Worm (Caenorhabditis elegans) whole organism, L3 larva: Measurements from ENCODE around the gene C35D10.5.

Experiments used
- ama-1 ChIP-seq: fragments of 150-350 bp; optimal IDR thresholded peaks from 2 replicates; lab custom pipeline; 2018
- egl-5 ChIP-seq: fragments of 150-350 bp; optimal IDR thresholded peaks from 2 replicates; lab custom pipeline; 2017; ENCODE audit warnings: missing biosample characterization, missing genetic modification reagents, missing genetic modification characterization, inconsistent platforms
- fkh-10 ChIP-seq: sonication (generic microtip); optimal IDR thresholded peaks from 2 replicates; lab custom pipeline; 2017; ENCODE audit warnings: missing biosample characterization, missing genetic modification reagents, missing genetic modification characterization
- jun-1 ChIP-seq: fragments of 150-350 bp; optimal IDR thresholded peaks from 2 replicates; lab custom pipeline; 2014; ENCODE audit warnings: missing biosample characterization, missing genetic modification reagents, missing genetic modification characterization
- mdl-1 ChIP-seq: fragments of 150-350 bp; optimal IDR thresholded peaks from 2 replicates; lab custom pipeline; 2014; ENCODE audit warnings: missing biosample characterization, missing genetic modification characterization
- nfya-1 ChIP-seq: sonication (generic microtip); optimal IDR thresholded peaks from 2 replicates; lab custom pipeline; 2017; ENCODE audit warnings: missing genetic modification characterization, mild to moderate bottlenecking, missing compliant biosample characterization, antibody characterized with exemption, moderate library complexity; ENCODE audit not compliant: insufficient read depth
- nhr-11 ChIP-seq: fragments of 150-350 bp; optimal IDR thresholded peaks from 2 replicates; lab custom pipeline; 2014; ENCODE audit warnings: missing biosample characterization, missing genetic modification characterization
- nhr-12 ChIP-seq: fragments of 150-350 bp; optimal IDR thresholded peaks from 2 replicates; lab custom pipeline; 2014; ENCODE audit warnings: missing biosample characterization, missing genetic modification characterization
- nhr-76 ChIP-seq: fragments of 150-350 bp; sonication (generic microtip); optimal IDR thresholded peaks from 5 replicates; lab custom pipeline; 2014; ENCODE audit warnings: missing biosample characterization, missing genetic modification characterization
- nhr-77 ChIP-seq: fragments of 150-350 bp; optimal IDR thresholded peaks from 2 replicates; lab custom pipeline; 2014; ENCODE audit warnings: missing biosample characterization, missing genetic modification characterization
- pqm-1 ChIP-seq: fragments of 150-350 bp; optimal IDR thresholded peaks from 2 replicates; lab custom pipeline; 2017; ENCODE audit warnings: missing biosample characterization, missing genetic modification characterization, inconsistent platforms
- unc-39 ChIP-seq: sonication (generic microtip); optimal IDR thresholded peaks from 4 replicates; lab custom pipeline; 2017; ENCODE audit warnings: missing biosample characterization, missing genetic modification characterization
- unc-62 ChIP-seq: fragments of 150-350 bp; sonication (generic microtip); optimal IDR thresholded peaks from 4 replicates; lab custom pipeline; 2014; ENCODE audit warnings: missing biosample characterization, missing genetic modification reagents, missing genetic modification characterization

DNA sequence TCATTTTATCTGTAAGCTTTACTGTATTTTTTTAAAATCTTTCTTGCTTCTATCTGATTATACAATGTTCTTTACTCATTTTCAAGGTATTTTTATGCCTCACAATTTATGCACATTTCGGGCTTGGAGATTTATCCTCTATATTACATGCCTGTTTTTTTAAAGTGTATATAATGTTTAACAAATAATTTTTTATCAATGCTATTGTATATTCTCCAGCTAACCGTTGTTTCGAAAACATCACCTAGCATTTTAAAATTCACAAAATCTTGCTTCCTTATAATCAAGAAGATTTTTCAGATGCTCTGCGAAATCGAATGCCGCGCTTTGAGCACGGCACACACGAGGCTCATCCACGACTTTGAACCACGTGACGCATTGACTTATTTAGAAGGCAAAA lies 10.1 kb upstream of the C35D10.5 start, which contains the start of gene ced-4:
- no peak for TF ChIP-seq unc-39 (tag; lab: Kevin White, UChicago)
- TF ChIP-seq ama-1 (lab: Kevin White, UChicago), result no peak
- TF ChIP-seq nfya-1, result no peak
- no peak for TF ChIP-seq mdl-1 (tag; lab: Kevin White, UChicago)
- TF ChIP-seq jun-1 (tag; lab: Kevin White, UChicago), result no peak
- no peak for TF ChIP-seq fkh-10 (GFP tag; lab: Kevin White, UChicago)
- no peak for TF ChIP-seq unc-62 (GFP tag; lab: Kevin White, UChicago)
- TF ChIP-seq pqm-1 (tag; lab: Kevin White, UChicago), result no peak
- no peak for TF ChIP-seq nhr-12 (tag; lab: Kevin White, UChicago)
- no peak for TF ChIP-seq nhr-11 (tag; lab: Kevin White, UChicago)
- no peak for TF ChIP-seq egl-5 (tag; lab: Kevin White, UChicago)
- TF ChIP-seq nhr-77 (tag; lab: Kevin White, UChicago), result no peak
- TF ChIP-seq nhr-76 (tag; lab: Kevin White, UChicago), result no peak
